Worm (Caenorhabditis elegans) whole organism, early embryonic: Measurements from ENCODE around the gene C16A3.5.

Source experiments
- F13C5.2 ChIP-seq: sonication (generic microtip); optimal IDR thresholded peaks from 2 replicates; lab custom pipeline; 2017; ENCODE audit warnings: mild to moderate bottlenecking, missing genetic modification characterization, inconsistent platforms, missing compliant biosample characterization
- aly-1 ChIP-seq: sonication (generic microtip); optimal IDR thresholded peaks from 2 replicates; lab custom pipeline; 2016; ENCODE audit warnings: missing genetic modification characterization, missing compliant biosample characterization
- ama-1 ChIP-seq: fragments of 150-350 bp; optimal IDR thresholded peaks from 2 replicates; lab custom pipeline; 2014
- hmbx-1 ChIP-seq: sonication (generic microtip); optimal IDR thresholded peaks from 2 replicates; lab custom pipeline; 2016; ENCODE audit warnings: mild to moderate bottlenecking, missing genetic modification characterization, missing compliant biosample characterization
- tbx-11 ChIP-seq: fragments of 200-800 bp; sonication (Bioruptor generic); IDR thresholded peaks from 2 replicates; pipeline ENCODE4 v1.3.6; 2022; ENCODE audit warnings: missing genetic modification characterization, missing compliant biosample characterization
- tbx-37 ChIP-seq: fragments of 200-800 bp; sonication (Bioruptor generic); conservative IDR thresholded peaks from 2 replicates; pipeline ENCODE4 v1.3.6; 2022; ENCODE audit warnings: missing genetic modification reagents, missing genetic modification characterization, missing compliant biosample characterization

DNA sequence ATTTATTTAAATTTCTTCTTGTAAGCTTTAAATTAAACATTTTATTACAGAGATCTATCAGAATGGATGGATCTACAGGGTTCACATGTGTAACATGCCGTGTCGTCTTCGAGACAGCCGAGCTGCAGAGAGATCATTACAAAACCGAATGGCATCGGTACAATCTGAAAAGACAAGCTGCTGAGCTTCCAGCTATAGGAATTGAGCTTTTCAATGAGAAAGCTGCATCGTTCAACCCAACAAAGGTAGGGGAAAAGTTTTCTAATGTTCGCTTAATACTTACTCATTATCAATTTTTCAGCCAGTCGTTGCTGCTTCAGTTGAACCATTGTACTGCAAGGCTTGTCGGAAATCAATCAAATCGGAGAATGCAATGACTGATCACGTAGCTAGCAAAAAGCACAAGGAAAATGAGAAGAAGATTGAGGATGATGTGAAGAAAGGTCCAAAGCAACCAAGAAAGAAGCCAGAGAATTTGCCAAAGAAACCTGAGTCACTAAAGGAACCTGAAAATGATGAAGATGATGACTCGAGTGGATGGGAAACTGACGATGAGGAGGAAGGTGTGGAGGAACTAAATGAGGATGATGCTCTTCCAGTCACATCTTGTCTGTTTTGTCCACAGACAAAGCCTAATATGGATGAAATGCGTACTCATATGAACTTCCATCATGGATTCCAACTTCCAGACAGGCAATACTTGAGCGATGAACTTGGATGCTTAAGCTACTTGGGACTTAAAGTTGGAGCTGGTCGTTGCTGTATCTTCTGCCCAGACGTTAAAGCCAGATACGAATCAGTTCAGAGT, 1.2 kb downstream of the C16A3.5 start, which contains the start of gene znf-622:
- TF ChIP-seq tbx-11 (GFP tag; lab: Robert Waterston, UW), result no peak
- no peak for TF ChIP-seq F13C5.2 (tag; lab: Kevin White, UChicago)
- no peak for TF ChIP-seq aly-1 (tag; lab: Kevin White, UChicago)
- TF ChIP-seq ama-1 (lab: Kevin White, UChicago), result peak; percentile 91
- TF ChIP-seq hmbx-1 (tag; lab: Kevin White, UChicago), result no peak
- no peak for TF ChIP-seq tbx-37 (GFP tag; lab: Robert Waterston, UW)
